Fruit fly (Drosophila melanogaster): Measurements from ENCODE around the gene Chrac-14.

Chrac-14 gene

dm6 chr2L:8416350-8417046 lies 20.7 kb upstream of the Chrac-14 start:
- peak; percentile 21 for TF ChIP-seq noc (tag; optimal IDR thresholded peaks at IDR 0.05)

DNA sequence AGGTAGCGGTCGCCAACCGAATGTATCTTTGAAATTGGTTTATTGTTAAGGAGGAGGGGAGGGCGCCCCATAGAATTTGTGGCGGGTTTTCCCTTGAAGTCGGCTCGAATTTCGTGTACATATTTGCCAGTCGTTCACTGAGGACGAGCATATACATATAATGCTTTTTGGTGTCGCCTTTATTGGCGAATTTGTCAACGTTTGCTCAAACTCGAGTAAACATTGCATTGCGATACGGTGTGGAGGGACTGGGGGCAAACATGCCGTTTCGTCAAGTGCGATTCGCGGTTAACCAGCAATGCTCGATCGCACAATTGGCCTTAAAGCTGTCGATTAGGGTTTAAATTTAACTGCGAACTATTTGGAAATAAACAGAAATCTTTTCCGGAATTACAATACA lies 19.6 kb upstream of the Chrac-14 start:
- no peak for TF ChIP-seq noc (tag; optimal IDR thresholded peaks at IDR 0.05)

DNA sequence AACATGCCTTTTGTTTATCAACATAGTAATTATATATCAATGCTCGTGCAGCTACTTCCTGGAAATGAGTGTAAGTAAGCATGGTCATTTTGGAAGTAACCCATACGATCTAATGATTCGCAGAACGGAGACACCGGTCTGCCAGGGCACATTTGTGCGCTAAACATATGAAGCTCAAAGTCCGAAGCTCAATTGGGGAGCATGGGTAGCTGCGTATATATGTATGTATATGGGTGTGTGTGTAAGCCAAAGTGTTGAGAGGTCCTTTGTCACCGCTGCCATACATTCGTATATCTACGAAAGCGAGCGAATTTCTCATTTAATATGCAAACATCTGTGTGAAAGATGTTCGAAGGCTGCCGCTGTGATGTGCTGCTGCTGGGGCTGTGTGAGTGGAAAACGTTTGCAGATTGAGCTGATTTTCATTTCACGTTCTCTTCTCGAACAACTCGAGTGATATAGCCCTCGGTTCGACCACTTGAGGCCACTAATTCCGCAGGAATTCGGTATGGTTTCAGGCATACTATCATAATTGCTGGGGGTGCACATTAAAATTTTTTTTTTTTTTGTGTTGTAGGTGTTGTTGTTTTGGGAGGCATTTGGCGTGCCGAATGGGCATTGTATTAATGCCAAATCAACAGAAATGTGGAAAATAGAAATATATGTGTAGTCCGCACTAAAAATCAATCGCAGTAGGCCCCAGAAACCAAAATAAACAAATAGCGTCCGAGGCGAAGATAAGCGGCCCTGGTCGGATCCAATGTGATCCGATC lies 18.9 kb upstream of the Chrac-14 start:
- no peak for TF ChIP-seq noc (tag; optimal IDR thresholded peaks at IDR 0.05)

- TF ChIP-seq noc (tag; optimal IDR thresholded peaks at IDR 0.05), result no peak
These were observed 17.7 kb upstream of the Chrac-14 start for dm6 chr2L:8419382-8419940.

DNA sequence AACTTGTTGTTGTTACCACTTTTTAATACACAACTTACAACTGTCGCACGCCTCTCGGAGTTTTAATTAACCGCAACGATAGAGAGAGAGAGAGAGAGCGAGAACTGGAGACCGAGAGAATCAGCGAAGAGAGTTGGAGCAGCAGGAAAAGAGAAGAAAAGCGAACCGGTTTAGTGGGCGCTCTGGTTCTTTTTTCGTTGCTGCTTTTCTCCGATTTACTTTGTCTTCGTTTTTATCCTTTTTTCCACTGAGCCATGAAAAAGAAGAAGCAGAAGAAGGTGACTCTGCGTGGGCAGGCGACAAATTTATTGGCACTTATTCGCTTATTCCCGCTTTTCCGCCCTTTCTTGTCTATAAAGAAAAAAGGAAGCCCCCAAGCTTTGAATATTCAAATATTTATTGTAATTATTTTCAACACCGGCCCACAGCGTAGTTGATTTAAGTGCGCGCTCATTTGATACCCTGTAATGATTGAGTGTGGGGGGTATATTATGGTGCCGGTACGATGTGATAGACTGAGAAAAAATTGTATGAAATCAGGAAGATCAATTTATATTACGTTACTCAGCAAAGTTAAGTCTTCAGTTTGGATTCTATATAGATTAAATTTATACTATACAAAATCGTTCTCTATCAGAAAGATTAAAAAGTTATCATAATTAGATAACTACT lies 16.8 kb upstream of the Chrac-14 start:
- no peak for TF ChIP-seq noc (tag; optimal IDR thresholded peaks at IDR 0.05)

- TF ChIP-seq noc (tag; optimal IDR thresholded peaks at IDR 0.05), result no peak
These were observed 15.5 kb upstream of the Chrac-14 start for dm6 chr2L:8421717-8422116.

DNA sequence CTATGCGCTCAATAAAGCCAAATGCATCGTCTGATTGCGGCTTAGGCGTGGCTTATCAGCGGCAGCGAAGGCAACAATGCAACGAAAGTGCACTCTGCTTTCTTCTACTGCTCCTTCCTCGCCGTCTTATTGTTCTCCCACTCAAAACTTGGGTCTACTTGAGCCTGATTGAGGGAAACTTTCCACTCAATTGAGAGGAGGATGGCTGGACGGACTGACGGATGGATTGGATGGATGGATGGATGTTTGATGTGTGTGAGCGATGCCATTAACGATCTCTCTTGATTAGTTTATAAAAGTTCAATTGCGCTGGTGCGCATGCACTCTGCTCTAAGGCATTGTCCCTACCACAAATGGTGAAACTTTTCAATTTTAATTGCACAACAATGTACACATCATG lies 14.2 kb upstream of the Chrac-14 start:
- TF ChIP-seq noc (tag; optimal IDR thresholded peaks at IDR 0.05), result no peak

- TF ChIP-seq noc (tag; optimal IDR thresholded peaks at IDR 0.05), result no peak
These were observed 13.6 kb upstream of the Chrac-14 start for dm6 chr2L:8423460-8424089.

DNA sequence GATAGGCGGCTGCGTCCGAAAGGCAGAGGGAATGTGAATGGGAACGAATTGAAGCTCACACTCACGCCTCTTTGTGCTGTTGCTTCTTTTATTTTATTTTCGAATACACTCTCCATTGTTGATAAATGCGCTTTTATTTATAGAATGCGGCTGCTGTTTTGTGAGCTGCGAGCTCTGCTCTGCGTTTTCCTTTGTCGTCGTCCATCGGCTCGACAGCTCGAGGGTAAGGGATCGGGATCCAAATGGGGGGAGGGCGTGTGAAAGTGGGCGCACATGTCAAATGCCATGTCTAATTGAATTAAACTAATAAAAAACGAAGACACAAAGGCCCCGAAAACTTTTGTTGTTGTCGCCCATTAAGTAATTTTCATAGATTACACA lies 13.1 kb upstream of the Chrac-14 start:
- TF ChIP-seq noc (tag; optimal IDR thresholded peaks at IDR 0.05), result no peak

DNA sequence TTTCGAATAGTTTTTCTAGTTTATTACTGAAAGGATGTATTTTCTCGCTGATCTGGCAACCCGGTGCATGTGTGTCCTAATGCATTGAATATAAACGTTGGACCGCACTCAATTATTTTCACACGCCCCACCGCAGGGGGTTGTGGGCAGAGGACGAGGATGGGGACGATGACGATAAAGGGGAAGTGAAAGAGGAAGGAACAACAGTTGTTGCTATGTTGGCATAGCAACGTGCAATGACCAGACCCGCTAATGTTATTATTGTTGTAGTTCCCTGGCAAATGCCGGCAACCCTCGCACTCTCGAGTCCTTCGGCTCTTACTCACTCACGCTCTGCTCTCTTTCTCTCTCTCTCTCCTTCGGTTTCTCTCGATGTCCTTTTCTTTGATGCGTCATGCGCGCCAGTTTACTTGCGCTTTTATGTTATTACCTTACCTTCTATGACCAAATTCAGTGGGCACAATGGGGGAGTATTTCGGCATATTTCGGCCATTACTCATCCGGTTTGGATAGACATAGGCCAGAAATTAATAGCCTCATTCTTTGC lies 12.5 kb upstream of the Chrac-14 start:
- TF ChIP-seq noc (tag; optimal IDR thresholded peaks at IDR 0.05), result no peak

DNA sequence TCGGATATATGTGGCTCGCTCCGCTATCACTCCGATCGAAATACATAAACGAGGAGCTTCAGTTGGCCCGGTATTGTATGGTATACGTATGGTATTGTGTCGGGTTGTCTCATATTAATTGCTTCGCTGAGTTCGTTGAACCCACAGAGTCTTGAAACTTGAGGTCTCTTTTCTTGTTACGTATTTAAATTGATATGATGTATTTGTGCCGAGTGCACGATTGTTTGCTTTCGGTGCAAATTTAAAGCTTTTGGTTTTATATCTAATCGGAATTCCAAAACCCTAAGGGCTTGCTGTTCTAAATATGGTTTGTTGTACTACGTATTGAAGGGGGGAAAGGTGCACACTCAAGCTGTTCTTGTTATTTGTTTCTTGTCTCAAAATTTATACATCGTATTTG lies 12.0 kb upstream of the Chrac-14 start:
- no peak for TF ChIP-seq noc (tag; optimal IDR thresholded peaks at IDR 0.05)

DNA sequence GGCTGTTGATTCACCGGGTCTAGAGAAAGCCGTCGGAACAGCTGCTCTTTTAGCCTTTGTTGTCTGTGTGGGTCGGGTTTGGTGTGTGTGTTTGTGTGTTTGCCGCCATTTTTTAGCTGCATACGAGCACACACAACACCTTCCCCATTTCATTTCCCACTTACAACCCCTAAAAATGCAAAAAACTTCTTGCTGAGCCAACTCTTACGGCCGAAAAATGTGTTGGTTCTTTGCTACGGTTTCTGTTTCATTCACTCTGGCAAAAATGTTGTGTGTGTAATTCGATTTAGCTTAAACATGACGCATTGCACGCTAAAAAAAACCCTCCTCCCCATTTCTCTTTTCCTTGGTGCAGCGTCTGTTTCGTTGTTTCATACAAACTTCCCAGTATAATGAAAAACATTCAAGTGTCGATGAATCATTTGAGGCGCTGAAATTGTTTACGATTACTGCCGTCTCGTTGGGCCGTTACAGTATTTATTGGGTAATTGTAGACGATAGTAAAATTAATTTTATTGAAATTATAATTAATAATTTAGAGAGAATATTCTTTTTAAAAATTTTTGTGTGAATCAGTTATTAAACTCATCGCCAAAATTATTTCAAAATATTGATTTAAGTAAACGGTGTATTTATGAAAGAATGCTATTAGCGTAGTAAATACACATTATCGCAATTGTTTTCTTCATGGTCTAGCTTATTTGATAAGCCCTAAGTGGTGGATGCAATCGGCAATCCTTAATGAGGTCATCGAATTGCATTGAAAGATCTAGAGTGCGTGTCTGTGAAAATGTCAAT lies 11.0 kb upstream of the Chrac-14 start:
- no peak for TF ChIP-seq noc (tag; optimal IDR thresholded peaks at IDR 0.05)

- TF ChIP-seq noc (tag; optimal IDR thresholded peaks at IDR 0.05), result no peak
These were observed 10.4 kb upstream of the Chrac-14 start for dm6 chr2L:8426801-8427200.

- TF ChIP-seq noc (tag; optimal IDR thresholded peaks at IDR 0.05), result no peak
These were observed 5.1 kb upstream of the Chrac-14 start for dm6 chr2L:8432130-8432529.

DNA sequence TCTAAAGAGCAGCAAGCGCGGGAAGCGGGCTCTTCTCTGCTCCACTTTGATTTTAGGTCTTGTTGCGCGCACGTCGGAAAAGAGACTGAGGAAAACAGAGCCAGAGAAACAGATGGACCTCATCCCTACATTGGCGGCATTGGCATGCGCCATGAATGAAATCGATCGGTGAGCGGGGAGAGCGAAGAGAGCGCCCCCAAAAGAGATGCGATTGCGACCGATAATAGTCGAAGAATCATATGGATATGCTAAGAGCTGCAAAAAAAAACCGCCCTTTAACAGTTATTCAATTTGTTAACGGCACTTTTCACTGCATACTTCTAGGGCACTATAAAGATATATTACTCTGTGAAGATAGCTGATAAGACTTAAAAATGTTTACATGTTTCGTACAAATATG lies 3.7 kb upstream of the Chrac-14 start, which contains the start of gene grk:
TSS of gene grk (minus strand) at position 87 of the 400 bp plus-strand sequence.
- TF ChIP-seq noc (tag; optimal IDR thresholded peaks at IDR 0.05), result no peak
